Fruit fly (Drosophila melanogaster) whole organism, pupa: ENCODE measurements around the gene CG9932.

Experiments used
- CG10348 ChIP-seq: fragments of 200-800 bp; sonication (Bioruptor generic); IDR thresholded peaks from 2 replicates; pipeline ENCODE4 v1.3.6; 2022; ENCODE audit warnings: missing biosample characterization, missing genetic modification characterization
- CG12605 ChIP-seq: fragments of 200-800 bp; sonication (Bioruptor generic); IDR thresholded peaks from 2 replicates; pipeline ENCODE4 v1.3.6; 2022; ENCODE audit warnings: missing biosample characterization, missing genetic modification characterization
- CG13204 ChIP-seq: fragments of 200-800 bp; sonication (Bioruptor generic); optimal IDR thresholded peaks from 2 replicates; lab custom pipeline; 2018; ENCODE audit warnings: missing biosample characterization, mild to moderate bottlenecking, missing genetic modification characterization, moderate library complexity
- CG14655 ChIP-seq: fragments of 200-800 bp; sonication (Bioruptor generic); optimal IDR thresholded peaks from 3 replicates; lab custom pipeline; 2017; ENCODE audit warnings: mild to moderate bottlenecking, missing biosample characterization, missing genetic modification reagents, missing genetic modification characterization
- CG15710 ChIP-seq: fragments of 200-800 bp; sonication (Bioruptor generic); optimal IDR thresholded peaks from 2 replicates; lab custom pipeline; 2018; ENCODE audit warnings: missing biosample characterization, mild to moderate bottlenecking, missing genetic modification characterization, moderate library complexity
- CG17806 ChIP-seq: fragments of 200-800 bp; sonication (Bioruptor generic); optimal IDR thresholded peaks from 2 replicates; lab custom pipeline; 2018; ENCODE audit warnings: missing biosample characterization, mild to moderate bottlenecking, missing genetic modification characterization, moderate library complexity
- CG32121 ChIP-seq: fragments of 200-800 bp; sonication (Bioruptor generic); IDR thresholded peaks from 2 replicates; pipeline ENCODE4 v1.3.6; 2022; ENCODE audit warnings: missing biosample characterization, missing genetic modification characterization
- CG34367 ChIP-seq: fragments of 200-800 bp; sonication (Bioruptor generic); optimal IDR thresholded peaks from 2 replicates; lab custom pipeline; 2018; ENCODE audit warnings: missing biosample characterization, mild to moderate bottlenecking, missing genetic modification characterization
- CG4496 ChIP-seq: fragments of 200-800 bp; sonication (Bioruptor generic); IDR thresholded peaks from 3 replicates; pipeline ENCODE4 v1.3.6; 2022; ENCODE audit warnings: missing biosample characterization, missing genetic modification characterization
- CG8159 ChIP-seq: fragments of 200-800 bp; sonication (Bioruptor generic); optimal IDR thresholded peaks from 3 replicates; lab custom pipeline; 2018; ENCODE audit warnings: missing biosample characterization, mild to moderate bottlenecking, missing genetic modification characterization, moderate library complexity
- CG8301 ChIP-seq: fragments of 200-800 bp; sonication (Bioruptor generic); optimal IDR thresholded peaks from 2 replicates; lab custom pipeline; 2018; ENCODE audit warnings: missing biosample characterization, mild to moderate bottlenecking, missing genetic modification characterization
- CG9948 ChIP-seq: fragments of 200-800 bp; sonication (Bioruptor generic); optimal IDR thresholded peaks from 2 replicates; lab custom pipeline; 2018; ENCODE audit warnings: missing biosample characterization, mild to moderate bottlenecking, missing genetic modification characterization, moderate library complexity
- EcR ChIP-seq: fragments of 200-800 bp; sonication (Bioruptor generic); optimal IDR thresholded peaks from 3 replicates; lab custom pipeline; 2019; ENCODE audit warnings: missing biosample characterization, missing genetic modification characterization, mild to moderate bottlenecking, moderate library complexity, missing genetic modification reagents
- Ets98B ChIP-seq: fragments of 200-800 bp; sonication (Bioruptor generic); IDR thresholded peaks from 2 replicates; pipeline ENCODE4 v1.3.6; 2022; ENCODE audit warnings: missing biosample characterization, missing genetic modification characterization
- Pif1A ChIP-seq: fragments of 200-800 bp; sonication (Bioruptor generic); optimal IDR thresholded peaks from 3 replicates; lab custom pipeline; 2016; ENCODE audit warnings: missing biosample characterization, missing genetic modification characterization
- Pif1B ChIP-seq: fragments of 200-800 bp; sonication (Bioruptor generic); optimal IDR thresholded peaks from 3 replicates; lab custom pipeline; 2016; ENCODE audit warnings: missing biosample characterization, missing genetic modification characterization
- Snoo ChIP-seq: fragments of 200-800 bp; sonication (Bioruptor generic); optimal IDR thresholded peaks from 3 replicates; lab custom pipeline; 2017; ENCODE audit warnings: missing biosample characterization, mild to moderate bottlenecking, missing genetic modification characterization, inconsistent platforms
- fd96Ca ChIP-seq: fragments of 200-800 bp; sonication (Bioruptor generic); IDR thresholded peaks from 3 replicates; pipeline ENCODE4 v1.3.6; 2022; ENCODE audit warnings: missing biosample characterization, missing genetic modification characterization
- gl ChIP-seq: fragments of 200-800 bp; sonication (Bioruptor generic); optimal IDR thresholded peaks from 2 replicates; lab custom pipeline; 2018; ENCODE audit warnings: missing biosample characterization, mild to moderate bottlenecking, missing genetic modification characterization
- rn ChIP-seq: fragments of 200-800 bp; sonication (Bioruptor generic); IDR thresholded peaks from 2 replicates; pipeline ENCODE4 v1.3.6; 2022; ENCODE audit warnings: missing biosample characterization, missing genetic modification characterization

CG9932 gene

dm6 chr2L:13035687-13036185 is 24.2 kb downstream of the CG9932 start:
- TF ChIP-seq rn (no peak), CG8301 (tag; lab: Kevin White, UChicago) (no peak), CG34367 (tag; lab: Kevin White, UChicago) (peak; percentile 27), gl (tag; lab: Kevin White, UChicago) (peak; percentile 42), CG9948 (tag; lab: Kevin White, UChicago) (no peak), CG4496 (GFP tag; lab: Robert Waterston, UW) (peak; percentile 72), Ets98B (GFP tag; lab: Robert Waterston, UW) (no peak), CG12605 (peak; percentile 59), Pif1A (peak; percentile 11), Snoo (tag; lab: Kevin White, UChicago) (no peak), CG15710 (tag; lab: Kevin White, UChicago) (peak; percentile 23), CG8159 (tag; lab: Kevin White, UChicago) (peak; percentile 13), CG32121 (0 out of 2 replicates have a peak, but pooled peaks have one; percentile 11), CG14655 (GFP tag; lab: Kevin White, UChicago) (no peak), CG17806 (tag; lab: Kevin White, UChicago) (no peak), CG10348 (GFP tag; lab: Robert Waterston, UW) (no peak)

dm6 chr2L:13028923-13029322 is 31.0 kb downstream of the CG9932 start:
- TF ChIP-seq CG34367 (tag; lab: Kevin White, UChicago) (no peak), fd96Ca (no peak), CG8159 (tag; lab: Kevin White, UChicago) (no peak)

dm6 chr2L:13021020-13021781 is 38.7 kb downstream of the CG9932 start, which contains the start of gene CG9933:
TSS of gene CG9933 (minus strand) at chr2L:13021312.
- TF ChIP-seq CG10348 (GFP tag; lab: Robert Waterston, UW) (no peak), gl (tag; lab: Kevin White, UChicago) (no peak), Ets98B (GFP tag; lab: Robert Waterston, UW) (no peak), CG8301 (tag; lab: Kevin White, UChicago) (no peak), Pif1B (GFP tag; lab: Kevin White, UChicago) (no peak), CG13204 (GFP tag; lab: Kevin White, UChicago) (no peak), CG9948 (tag; lab: Kevin White, UChicago) (no peak), CG15710 (tag; lab: Kevin White, UChicago) (no peak), CG34367 (tag; lab: Kevin White, UChicago) (no peak), EcR (GFP tag; lab: Kevin White, UChicago) (no peak), CG8159 (tag; lab: Kevin White, UChicago) (no peak), CG12605 (no peak), CG14655 (GFP tag; lab: Kevin White, UChicago) (no peak)

- TF ChIP-seq CG8301 (tag; lab: Kevin White, UChicago) = no peak
- TF ChIP-seq CG15710 (tag; lab: Kevin White, UChicago) = peak; percentile 42
- peak; percentile 66 for TF ChIP-seq CG4496 (GFP tag; lab: Robert Waterston, UW)
- TF ChIP-seq rn = peak; percentile 26; the same call in 1 of the 2 replicates
- TF ChIP-seq fd96Ca = no peak
- no peak for TF ChIP-seq EcR (GFP tag; lab: Kevin White, UChicago)
- no peak for TF ChIP-seq CG14655 (GFP tag; lab: Kevin White, UChicago)
- no peak for TF ChIP-seq Pif1B (GFP tag; lab: Kevin White, UChicago)
- TF ChIP-seq CG34367 (tag; lab: Kevin White, UChicago) = peak; percentile 21
- no peak for TF ChIP-seq CG8159 (tag; lab: Kevin White, UChicago)
- peak; percentile 45 for TF ChIP-seq CG32121
- peak; percentile 42 for TF ChIP-seq CG17806 (tag; lab: Kevin White, UChicago)
- TF ChIP-seq CG12605 = peak; percentile 32; the same call in 1 of the 2 replicates
- TF ChIP-seq CG13204 (GFP tag; lab: Kevin White, UChicago) = no peak
- TF ChIP-seq Ets98B (GFP tag; lab: Robert Waterston, UW) = peak; percentile 43
Observed at dm6 chr2L:13018992-13019484, 40.9 kb downstream of the CG9932 start, which contains the start of gene Ube4B. TSS of gene Ube4B (minus strand) at chr2L:13019434.

dm6 chr2L:13014038-13014790 is 45.7 kb downstream of the CG9932 start:
- TF ChIP-seq CG10348 (GFP tag; lab: Robert Waterston, UW) (no peak), Pif1B (GFP tag; lab: Kevin White, UChicago) (no peak), Snoo (tag; lab: Kevin White, UChicago) (no peak), EcR (GFP tag; lab: Kevin White, UChicago) (peak; percentile 89)

- no peak for TF ChIP-seq CG15710 (tag; lab: Kevin White, UChicago)
- no peak for TF ChIP-seq gl (tag; lab: Kevin White, UChicago)
- TF ChIP-seq CG4496 (GFP tag; lab: Robert Waterston, UW) = no peak
- no peak for TF ChIP-seq CG9948 (tag; lab: Kevin White, UChicago)
- no peak for TF ChIP-seq CG14655 (GFP tag; lab: Kevin White, UChicago)
- TF ChIP-seq CG8159 (tag; lab: Kevin White, UChicago) = no peak
- TF ChIP-seq rn = no peak
- TF ChIP-seq CG17806 (tag; lab: Kevin White, UChicago) = no peak
- no peak for TF ChIP-seq CG12605
- TF ChIP-seq CG8301 (tag; lab: Kevin White, UChicago) = no peak
- TF ChIP-seq, all 21 proteins: peak for 0
Observed at dm6 chr2L:13005304-13005703, 54.6 kb downstream of the CG9932 start.
